Fruit fly (Drosophila melanogaster) whole organism, prepupa: Measurements from ENCODE around the gene Diedel.

ENCODE experiments used
- CG11294 ChIP-seq: fragments of 200-800 bp; sonication (Bioruptor generic); IDR thresholded peaks from 2 replicates; pipeline ENCODE4 v1.3.6; 2022; ENCODE audit warnings: missing biosample characterization, missing genetic modification characterization
- CG34406 ChIP-seq: fragments of 200-800 bp; sonication (Bioruptor generic); optimal IDR thresholded peaks from 3 replicates; lab custom pipeline; 2016; ENCODE audit warnings: missing biosample characterization, missing genetic modification characterization
- CG6808 ChIP-seq: fragments of 200-800 bp; sonication (Bioruptor generic); optimal IDR thresholded peaks from 3 replicates; lab custom pipeline; 2017; ENCODE audit warnings: missing biosample characterization, missing genetic modification characterization, mild to moderate bottlenecking, moderate library complexity, missing genetic modification reagents
- CG8119 ChIP-seq: fragments of 200-800 bp; sonication (Bioruptor generic); IDR thresholded peaks from 3 replicates; pipeline ENCODE4 v1.3.6; 2022; ENCODE audit warnings: missing biosample characterization, missing genetic modification characterization
- Hr39 ChIP-seq: fragments of 200-800 bp; sonication (Bioruptor generic); optimal IDR thresholded peaks from 2 replicates; lab custom pipeline; 2016; ENCODE audit warnings: missing biosample characterization, missing genetic modification characterization
- Lpt ChIP-seq: fragments of 200-800 bp; sonication (Bioruptor generic); optimal IDR thresholded peaks from 3 replicates; lab custom pipeline; 2016; ENCODE audit warnings: missing biosample characterization, missing genetic modification characterization
- Smox ChIP-seq: fragments of 200-800 bp; sonication (Bioruptor generic); optimal IDR thresholded peaks from 3 replicates; lab custom pipeline; 2016; ENCODE audit warnings: missing biosample characterization, missing genetic modification characterization
- net ChIP-seq: fragments of 200-800 bp; sonication (Bioruptor generic); optimal IDR thresholded peaks from 3 replicates; lab custom pipeline; 2016; ENCODE audit warnings: missing biosample characterization, missing genetic modification characterization
- svp ChIP-seq: fragments of 200-800 bp; sonication (Bioruptor generic); peaks from one replicate; lab custom pipeline; 2016; ENCODE audit warnings: missing biosample characterization, missing genetic modification characterization

DNA sequence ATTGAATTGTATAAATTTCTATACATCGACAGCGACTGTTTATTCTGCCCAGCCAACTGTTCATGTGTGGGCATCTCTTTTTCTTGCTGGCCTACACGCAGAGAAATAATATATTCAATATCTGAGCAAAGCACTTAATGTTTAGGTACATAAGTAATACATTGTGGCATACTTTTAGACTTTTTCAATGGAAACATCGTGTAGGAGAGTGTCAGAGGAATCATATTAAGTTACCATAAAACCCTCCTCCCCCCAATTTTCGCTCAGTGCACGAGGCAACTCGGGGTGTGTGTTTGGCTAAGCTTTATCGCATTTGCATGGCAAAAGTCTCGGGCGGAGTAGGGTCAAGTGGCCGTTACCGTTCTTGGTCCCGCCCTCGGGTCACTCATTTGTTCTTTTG lies 23.5 kb upstream of the Diedel start:
- TF ChIP-seq CG11294 (GFP tag; lab: Robert Waterston, UW): no peak
- TF ChIP-seq CG8119 (GFP tag; lab: Robert Waterston, UW): no peak
- peak; percentile 11 for TF ChIP-seq Hr39 (GFP tag; lab: Kevin White, UChicago)
- TF ChIP-seq Lpt (GFP tag; lab: Kevin White, UChicago): no peak
- TF ChIP-seq net (GFP tag; lab: Kevin White, UChicago): no peak
- TF ChIP-seq Smox (GFP tag; lab: Kevin White, UChicago): no peak
- no peak for TF ChIP-seq CG34406 (GFP tag; lab: Kevin White, UChicago)
- TF ChIP-seq CG6808 (GFP tag; lab: Kevin White, UChicago): no peak
- TF ChIP-seq svp (GFP tag; lab: Kevin White, UChicago): no peak
